Fruit fly (Drosophila melanogaster) whole organism, embryonic: ENCODE measurements around the gene CG1463.

ENCODE experiments used
- CG10431 ChIP-seq: fragments of 200-800 bp; sonication (Bioruptor generic); optimal IDR thresholded peaks from 3 replicates; lab custom pipeline; 2018; ENCODE audit warnings: missing biosample characterization, mild to moderate bottlenecking, missing genetic modification characterization
- CG10959 ChIP-seq: fragments of 200-800 bp; sonication (Bioruptor generic); IDR thresholded peaks from 2 replicates; pipeline ENCODE4 v1.3.6; 2022; ENCODE audit warnings: missing biosample characterization, missing genetic modification characterization
- CG11456 ChIP-seq: fragments of 200-800 bp; sonication (Bioruptor generic); IDR thresholded peaks from 3 replicates; pipeline ENCODE4 v1.3.6; 2022; ENCODE audit warnings: missing biosample characterization, missing genetic modification characterization
- CG13287 ChIP-seq: fragments of 200-800 bp; sonication (Bioruptor generic); IDR thresholded peaks from 2 replicates; pipeline ENCODE4 v1.3.6; 2022; ENCODE audit warnings: missing biosample characterization, missing genetic modification characterization; ENCODE audit not compliant: partially characterized antibody
- CG1602 ChIP-seq: fragments of 200-800 bp; sonication (Bioruptor generic); optimal IDR thresholded peaks from 3 replicates; lab custom pipeline; 2016; ENCODE audit warnings: missing biosample characterization, missing genetic modification characterization
- CG16779 ChIP-seq: fragments of 200-800 bp; sonication (Bioruptor generic); IDR thresholded peaks from 2 replicates; pipeline ENCODE4 v1.3.6; 2022; ENCODE audit warnings: missing biosample characterization, missing genetic modification characterization
- CG17829 ChIP-seq: fragments of 200-800 bp; optimal IDR thresholded peaks from 2 replicates; lab custom pipeline; 2019; ENCODE audit warnings: missing biosample characterization, mild to moderate bottlenecking, missing genetic modification characterization, moderate library complexity
- CG18262 ChIP-seq: fragments of 200-800 bp; optimal IDR thresholded peaks from 3 replicates; lab custom pipeline; 2019; ENCODE audit warnings: missing biosample characterization, mild to moderate bottlenecking, missing genetic modification characterization, moderate library complexity
- CG18619 ChIP-seq: fragments of 200-800 bp; sonication (Bioruptor generic); optimal IDR thresholded peaks from 3 replicates; lab custom pipeline; 2017; ENCODE audit warnings: missing biosample characterization, mild to moderate bottlenecking, missing genetic modification characterization
- CG30403 ChIP-seq: fragments of 200-800 bp; sonication (Bioruptor generic); optimal IDR thresholded peaks from 3 replicates; lab custom pipeline; 2016; ENCODE audit warnings: missing biosample characterization, missing genetic modification characterization
- CG31224 ChIP-seq: fragments of 200-800 bp; sonication (Bioruptor generic); IDR thresholded peaks from 2 replicates; pipeline ENCODE4 v1.3.6; 2022; ENCODE audit warnings: missing biosample characterization, missing genetic modification characterization
- CG42726 ChIP-seq: fragments of 200-800 bp; sonication (Bioruptor generic); IDR thresholded peaks from 2 replicates; pipeline ENCODE4 v1.3.6; 2022; ENCODE audit warnings: missing biosample characterization, missing genetic modification characterization; ENCODE audit not compliant: partially characterized antibody
- CG5180 ChIP-seq: fragments of 200-800 bp; sonication (Bioruptor generic); optimal IDR thresholded peaks from 3 replicates; lab custom pipeline; 2017; ENCODE audit warnings: missing biosample characterization, missing genetic modification characterization, mild to moderate bottlenecking, moderate library complexity, missing genetic modification reagents
- CG6254 ChIP-seq: fragments of 200-800 bp; sonication (Bioruptor generic); optimal IDR thresholded peaks from 3 replicates; lab custom pipeline; 2017; ENCODE audit warnings: mild to moderate bottlenecking, missing biosample characterization, missing genetic modification reagents, missing genetic modification characterization
- CG9817 ChIP-seq: fragments of 200-800 bp; sonication (Bioruptor generic); optimal IDR thresholded peaks from 2 replicates; lab custom pipeline; 2018; ENCODE audit warnings: missing biosample characterization, mild to moderate bottlenecking, missing genetic modification characterization, moderate library complexity
- CG9876 ChIP-seq: fragments of 200-800 bp; sonication (Bioruptor generic); optimal IDR thresholded peaks from 2 replicates; lab custom pipeline; 2016; ENCODE audit warnings: missing biosample characterization, missing genetic modification characterization
- Doc2 ChIP-seq: fragments of 200-800 bp; sonication (Bioruptor generic); IDR thresholded peaks from 2 replicates; pipeline ENCODE4 v1.3.6; 2022; ENCODE audit warnings: missing biosample characterization, missing genetic modification characterization
- ERR ChIP-seq: fragments of 200-800 bp; sonication (Bioruptor generic); optimal IDR thresholded peaks from 2 replicates; lab custom pipeline; 2016; ENCODE audit warnings: missing biosample characterization, missing genetic modification characterization
- Ets97D ChIP-seq: fragments of 200-800 bp; sonication (Bioruptor generic); optimal IDR thresholded peaks from 3 replicates; lab custom pipeline; 2016; ENCODE audit warnings: missing biosample characterization, missing genetic modification characterization
- Gug ChIP-seq: fragments of 200-800 bp; sonication (Bioruptor generic); IDR thresholded peaks from 4 replicates; pipeline ENCODE4 v1.3.6; 2022; ENCODE audit warnings: missing biosample characterization, missing genetic modification characterization
- MTF-1 ChIP-seq: fragments of 200-800 bp; sonication (Bioruptor generic); optimal IDR thresholded peaks from 2 replicates; lab custom pipeline; 2018; ENCODE audit warnings: missing biosample characterization, mild to moderate bottlenecking, missing genetic modification characterization, borderline replicate concordance
- Meics ChIP-seq: fragments of 200-800 bp; sonication (Bioruptor generic); optimal IDR thresholded peaks from 2 replicates; lab custom pipeline; 2017; ENCODE audit warnings: missing biosample characterization, mild to moderate bottlenecking, missing genetic modification characterization
- Mrtf ChIP-seq: fragments of 200-800 bp; sonication (Bioruptor generic); IDR thresholded peaks from 3 replicates; pipeline ENCODE4 v1.3.6; 2022; ENCODE audit warnings: missing biosample characterization, missing genetic modification characterization
- NK7.1 ChIP-seq: fragments of 200-800 bp; sonication (Bioruptor generic); optimal IDR thresholded peaks from 3 replicates; lab custom pipeline; 2016; ENCODE audit warnings: missing biosample characterization, missing genetic modification characterization
- Opbp ChIP-seq: fragments of 200-800 bp; sonication (Bioruptor generic); IDR thresholded peaks from 3 replicates; pipeline ENCODE4 v1.3.6; 2022; ENCODE audit warnings: missing biosample characterization, missing genetic modification characterization; ENCODE audit not compliant: partially characterized antibody
- Optix ChIP-seq: fragments of 200-800 bp; sonication (Bioruptor generic); IDR thresholded peaks from 3 replicates; pipeline ENCODE4 v1.3.6; 2022; ENCODE audit warnings: missing biosample characterization, missing genetic modification characterization
- PHDP ChIP-seq: fragments of 200-800 bp; sonication (Bioruptor generic); optimal IDR thresholded peaks from 3 replicates; lab custom pipeline; 2018; ENCODE audit warnings: missing biosample characterization, mild to moderate bottlenecking, missing genetic modification characterization, moderate library complexity
- al ChIP-seq: fragments of 200-800 bp; sonication (Bioruptor generic); IDR thresholded peaks from 2 replicates; pipeline ENCODE4 v1.3.6; 2022; ENCODE audit warnings: missing biosample characterization, missing genetic modification characterization
- amos ChIP-seq: fragments of 200-800 bp; sonication (Bioruptor generic); IDR thresholded peaks from 2 replicates; pipeline ENCODE4 v1.3.6; 2022; ENCODE audit warnings: missing biosample characterization, missing genetic modification characterization; ENCODE audit not compliant: partially characterized antibody
- ato ChIP-seq: fragments of 200-800 bp; sonication (Bioruptor generic); IDR thresholded peaks from 2 replicates; pipeline ENCODE4 v1.3.6; 2022; ENCODE audit warnings: missing biosample characterization, missing genetic modification characterization; ENCODE audit not compliant: partially characterized antibody
- az2 ChIP-seq: fragments of 200-800 bp; sonication (Bioruptor generic); optimal IDR thresholded peaks from 3 replicates; lab custom pipeline; 2016; ENCODE audit warnings: missing biosample characterization, missing genetic modification characterization
- bbx ChIP-seq: fragments of 200-800 bp; sonication (Bioruptor generic); IDR thresholded peaks from 2 replicates; pipeline ENCODE4 v1.3.6; 2022; ENCODE audit warnings: missing biosample characterization, missing genetic modification characterization; ENCODE audit not compliant: partially characterized antibody
- ci ChIP-seq: fragments of 200-800 bp; sonication (Bioruptor generic); IDR thresholded peaks from 3 replicates; pipeline ENCODE4 v1.3.6; 2022; ENCODE audit warnings: missing biosample characterization, missing genetic modification characterization
- croc ChIP-seq: fragments of 200-800 bp; sonication (Bioruptor generic); conservative IDR thresholded peaks from 3 replicates; pipeline ENCODE4 v1.3.6; 2022; ENCODE audit warnings: missing biosample characterization, missing genetic modification characterization
- disco-r ChIP-seq: fragments of 200-800 bp; sonication (Bioruptor generic); optimal IDR thresholded peaks from 2 replicates; lab custom pipeline; 2016; ENCODE audit warnings: missing biosample characterization, missing genetic modification characterization
- dysf ChIP-seq: fragments of 200-800 bp; sonication (Bioruptor generic); IDR thresholded peaks from 3 replicates; pipeline ENCODE4 v1.3.6; 2022; ENCODE audit warnings: missing biosample characterization, missing genetic modification characterization
- en ChIP-seq: fragments of 200-800 bp; sonication (Bioruptor generic); optimal IDR thresholded peaks from 2 replicates; lab custom pipeline; 2016; ENCODE audit warnings: missing biosample characterization, missing genetic modification characterization
- gce ChIP-seq: fragments of 200-800 bp; sonication (Bioruptor generic); IDR thresholded peaks from 3 replicates; pipeline ENCODE4 v1.3.6; 2022; ENCODE audit warnings: missing biosample characterization, missing genetic modification characterization
- gro ChIP-seq: fragments of 200-800 bp; sonication (Bioruptor generic); optimal IDR thresholded peaks from 2 replicates; lab custom pipeline; 2016; ENCODE audit warnings: missing biosample characterization, missing genetic modification characterization
- gt ChIP-seq: fragments of 200-800 bp; sonication (Bioruptor generic); IDR thresholded peaks from 2 replicates; pipeline ENCODE4 v1.3.6; 2022; ENCODE audit warnings: missing biosample characterization, missing genetic modification characterization
- insv ChIP-seq, 2 experiments: fragments of 200-800 bp; sonication (Bioruptor generic); optimal IDR thresholded peaks; 3 replicates each; lab custom pipeline; 2016 to 2018; ENCODE audit warnings: missing biosample characterization in 2 of 2, missing genetic modification characterization in 2 of 2
- ken ChIP-seq: fragments of 200-800 bp; sonication (Bioruptor generic); IDR thresholded peaks from 3 replicates; pipeline ENCODE4 v1.3.6; 2022; ENCODE audit warnings: missing biosample characterization, missing genetic modification characterization
- lab ChIP-seq: fragments of 200-800 bp; sonication (Bioruptor generic); optimal IDR thresholded peaks from 3 replicates; lab custom pipeline; 2017; ENCODE audit warnings: missing biosample characterization, missing genetic modification characterization, mild to moderate bottlenecking, moderate library complexity, missing genetic modification reagents
- lola ChIP-seq, 3 experiments: fragments of >200 bp in 2 of 3; fragments of 200-800 bp in 1 of 3; sonication (Bioruptor generic) in 1 of 3; optimal IDR thresholded peaks; 2 replicates each; lab custom pipeline; 2017 to 2019; ENCODE audit warnings: missing biosample characterization in 3 of 3, missing genetic modification characterization in 3 of 3, mild to moderate bottlenecking in 1 of 3, moderate library complexity in 1 of 3
- nerfin-2 ChIP-seq: fragments of 200-800 bp; sonication (Bioruptor generic); IDR thresholded peaks from 2 replicates; pipeline ENCODE4 v1.3.6; 2022; ENCODE audit warnings: missing biosample characterization, missing genetic modification characterization; ENCODE audit not compliant: partially characterized antibody
- pita ChIP-seq: fragments of 200-800 bp; sonication (Bioruptor generic); optimal IDR thresholded peaks from 2 replicates; lab custom pipeline; 2017; ENCODE audit warnings: missing biosample characterization, mild to moderate bottlenecking, missing genetic modification characterization
- ro ChIP-seq: fragments of 200-800 bp; sonication (Bioruptor generic); IDR thresholded peaks from 2 replicates; pipeline ENCODE4 v1.3.6; 2022; ENCODE audit warnings: missing biosample characterization, missing genetic modification characterization
- sens-2 ChIP-seq: fragments of 200-800 bp; sonication (Bioruptor generic); IDR thresholded peaks from 2 replicates; pipeline ENCODE4 v1.3.6; 2022; ENCODE audit warnings: missing biosample characterization, missing genetic modification characterization
- sim ChIP-seq: fragments of 200-800 bp; sonication (Bioruptor generic); IDR thresholded peaks from 2 replicates; pipeline ENCODE4 v1.3.6; 2022; ENCODE audit warnings: missing biosample characterization, missing genetic modification characterization
- so ChIP-seq: fragments of 200-800 bp; sonication (Bioruptor generic); IDR thresholded peaks from 3 replicates; pipeline ENCODE4 v1.3.6; 2022; ENCODE audit warnings: missing biosample characterization, missing genetic modification characterization

The CG1463 gene

dm6 chrX:12575827-12576408 lies 35.5 kb downstream of the CG1463 start (continued):
- peak; percentile 57 for TF ChIP-seq CG5180 (GFP tag; lab: Kevin White, UChicago)
- TF ChIP-seq amos, result no peak
- no peak for TF ChIP-seq pita (GFP tag; lab: Kevin White, UChicago)
- no peak for TF ChIP-seq Ets97D (GFP tag; lab: Kevin White, UChicago)
- TF ChIP-seq sim (GFP tag; lab: Robert Waterston, UW), result peak; percentile 66
- TF ChIP-seq croc (GFP tag; lab: Robert Waterston, UW), result peak; percentile 62
- peak; percentile 92 for TF ChIP-seq CG18262
- no peak for TF ChIP-seq sens-2 (GFP tag; lab: Robert Waterston, UW)
- peak; percentile 68 for TF ChIP-seq CG30403 (GFP tag; lab: Kevin White, UChicago)
- no peak for TF ChIP-seq insv (GFP tag; optimal IDR thresholded peaks at IDR 0.05; lab: Kevin White, UChicago)
- no peak for TF ChIP-seq Gug (GFP tag; lab: Robert Waterston, UW)
- TF ChIP-seq ERR (GFP tag; lab: Kevin White, UChicago), result no peak
- 0 out of 3 replicates have a peak, but pooled peaks have one; percentile 32 for TF ChIP-seq gce
- no peak for TF ChIP-seq CG42726
- TF ChIP-seq gt (GFP tag; lab: Robert Waterston, UW), result no peak
- no peak for TF ChIP-seq NK7.1 (GFP tag; lab: Kevin White, UChicago)
- no peak for TF ChIP-seq CG31224 (GFP tag; lab: Robert Waterston, UW)
- 0 out of 3 replicates have a peak, but pooled peaks have one; percentile 23 for TF ChIP-seq ken (GFP tag; lab: Robert Waterston, UW)
- no peak for TF ChIP-seq CG16779 (GFP tag; lab: Robert Waterston, UW)
- no peak for TF ChIP-seq bbx (GFP tag; lab: Robert Waterston, UW)
- TF ChIP-seq en, result no peak
- peak; percentile 17 for TF ChIP-seq disco-r (GFP tag; lab: Kevin White, UChicago)
- peak; percentile 44; the same call in 1 of the 3 replicates for TF ChIP-seq Optix (GFP tag; lab: Robert Waterston, UW)
- peak; percentile 9 for TF ChIP-seq Meics (GFP tag; lab: Kevin White, UChicago)
- TF ChIP-seq ro (GFP tag; lab: Robert Waterston, UW), result no peak; the same call in 1 of the 2 replicates
- no peak for TF ChIP-seq CG9876 (GFP tag; lab: Kevin White, UChicago)
- TF ChIP-seq az2 (GFP tag; lab: Kevin White, UChicago), result peak; percentile 80
- TF ChIP-seq Mrtf (GFP tag; lab: Robert Waterston, UW), result no peak
- TF ChIP-seq Doc2 (GFP tag; lab: Robert Waterston, UW), result no peak
- peak; percentile 85 for TF ChIP-seq CG6254
- peak; percentile 7 for TF ChIP-seq CG9817 (tag; lab: Kevin White, UChicago)
- TF ChIP-seq ci, result 0 out of 3 replicates have a peak, but pooled peaks have one; percentile 45
- TF ChIP-seq CG18619 (GFP tag; lab: Kevin White, UChicago), result peak; percentile 52
- TF ChIP-seq so, result peak; percentile 65; the same call in 1 of the 3 replicates
- no peak for TF ChIP-seq CG13287 (GFP tag; lab: Robert Waterston, UW)
- peak; percentile 73 for TF ChIP-seq CG1602 (GFP tag; lab: Kevin White, UChicago)
- TF ChIP-seq CG11456 (GFP tag; lab: Robert Waterston, UW), result no peak
- no peak for TF ChIP-seq MTF-1 (GFP tag; lab: Kevin White, UChicago)
- TF ChIP-seq Opbp, result no peak
- peak; percentile 81 for TF ChIP-seq CG17829 (tag; lab: Kevin White, UChicago)
- TF ChIP-seq PHDP (tag; lab: Kevin White, UChicago), result peak; percentile 66
- TF ChIP-seq al (GFP tag; lab: Robert Waterston, UW), result no peak
- TF ChIP-seq dysf (GFP tag; lab: Robert Waterston, UW), result peak; percentile 26; the same call in 1 of the 3 replicates
- no peak for TF ChIP-seq lab (GFP tag; lab: Kevin White, UChicago)
- TF ChIP-seq gro (GFP tag; lab: Kevin White, UChicago), result no peak
- no peak for TF ChIP-seq nerfin-2 (GFP tag; lab: Robert Waterston, UW)
- TF ChIP-seq CG10431, result peak; percentile 20
- TF ChIP-seq ato (GFP tag; lab: Robert Waterston, UW), result no peak
- TF ChIP-seq CG10959 (GFP tag; lab: Robert Waterston, UW), result no peak; the same call in none of the 2 replicates
- TF ChIP-seq lola (GFP tag; optimal IDR thresholded peaks at IDR 0.05; lab: Kevin White, UChicago), result peak in 1 of 3 experiments; percentile 89
